Worm (Caenorhabditis elegans) whole organism, L1 larva: ENCODE data around the gene Y48A6B.8.
A peak's percentile ranks its signal among the peaks of the same experiment; 100 is the strongest.

Source experiments
- C16A3.4 ChIP-seq: fragments of 150-350 bp; optimal IDR thresholded peaks from 2 replicates; lab custom pipeline; 2014; ENCODE audit warnings: missing biosample characterization, missing genetic modification characterization
- C34B4.2 ChIP-seq: sonication (generic microtip); optimal IDR thresholded peaks from 2 replicates; lab custom pipeline; 2017; ENCODE audit warnings: mild to moderate bottlenecking, missing genetic modification characterization, missing compliant biosample characterization
- F16B12.6 ChIP-seq: fragments of 150-350 bp; optimal IDR thresholded peaks from 2 replicates; lab custom pipeline; 2014; ENCODE audit warnings: missing biosample characterization, missing genetic modification characterization
- aha-1 ChIP-seq: fragments of 150-350 bp; optimal IDR thresholded peaks from 2 replicates; lab custom pipeline; 2014; ENCODE audit warnings: missing biosample characterization, missing genetic modification characterization
- alr-1 ChIP-seq: fragments of 200-800 bp; sonication (Bioruptor generic); optimal IDR thresholded peaks from 2 replicates; lab custom pipeline; 2018; ENCODE audit warnings: borderline replicate concordance, mild to moderate bottlenecking, missing genetic modification characterization, missing compliant biosample characterization
- blmp-1 ChIP-seq: fragments of 150-350 bp; optimal IDR thresholded peaks from 2 replicates; lab custom pipeline; 2014; ENCODE audit warnings: missing biosample characterization, missing genetic modification characterization
- ceh-8 ChIP-seq: fragments of 200-800 bp; sonication (Bioruptor generic); optimal IDR thresholded peaks from 2 replicates; lab custom pipeline; 2018; ENCODE audit warnings: mild to moderate bottlenecking, missing genetic modification characterization, moderate library complexity, missing compliant biosample characterization
- ceh-82 ChIP-seq, 3 experiments: fragments of 150-350 bp in 1 of 3; sonication (generic microtip) in 2 of 3; optimal IDR thresholded peaks; 2 replicates each; lab custom pipeline; 2014 to 2017; ENCODE audit warnings: missing biosample characterization in 3 of 3, missing genetic modification characterization in 3 of 3
- dsc-1 ChIP-seq: sonication (generic microtip); optimal IDR thresholded peaks from 2 replicates; lab custom pipeline; 2016; ENCODE audit warnings: mild to moderate bottlenecking, missing genetic modification characterization, missing compliant biosample characterization
- efl-1 ChIP-seq, 4 experiments: fragments of 150-350 bp; optimal IDR thresholded peaks in 3 of 4; peaks in 1 of 4; 1 replicate in 1 of 4; 2 replicates in 3 of 4; lab custom pipeline; 2014; ENCODE audit warnings: missing biosample characterization in 2 of 4, missing genetic modification characterization in 2 of 4, missing genetic modification reagents in 2 of 4
- egl-13 ChIP-seq: sonication (generic microtip); optimal IDR thresholded peaks from 2 replicates; lab custom pipeline; 2016; ENCODE audit warnings: missing genotype, missing genetic modification reagents, missing genetic modification characterization, missing compliant biosample characterization
- egl-27 ChIP-seq, 2 experiments: fragments of 150-350 bp in 1 of 2; sonication (generic microtip); optimal IDR thresholded peaks; 3 replicates each; lab custom pipeline; 2017 to 2018; ENCODE audit warnings: missing biosample characterization in 2 of 2, missing genetic modification characterization in 2 of 2, missing genetic modification reagents in 2 of 2
- elt-2 ChIP-seq: sonication (generic microtip); optimal IDR thresholded peaks from 2 replicates; lab custom pipeline; 2016; ENCODE audit warnings: missing genetic modification characterization, mild to moderate bottlenecking, inconsistent platforms, missing compliant biosample characterization, missing genetic modification reagents
- elt-3 ChIP-seq, 6 experiments: fragments of 150-350 bp in 1 of 6; sonication (generic microtip); optimal IDR thresholded peaks; 2 replicates each; lab custom pipeline; 2017 to 2018; ENCODE audit warnings: missing biosample characterization in 6 of 6, missing genetic modification characterization in 6 of 6, inconsistent platforms in 1 of 6
- ets-5 ChIP-seq: fragments of 200-800 bp; sonication (Bioruptor generic); IDR thresholded peaks from 2 replicates; pipeline ENCODE4 v1.3.6; 2022; ENCODE audit warnings: missing genetic modification characterization, missing compliant biosample characterization
- fkh-4 ChIP-seq: sonication (generic microtip); optimal IDR thresholded peaks from 2 replicates; lab custom pipeline; 2016; ENCODE audit warnings: missing compliant biosample characterization, missing genetic modification characterization, borderline replicate concordance
- hlh-17 ChIP-seq: fragments of 200-800 bp; sonication (Bioruptor generic); optimal IDR thresholded peaks from 2 replicates; lab custom pipeline; 2018; ENCODE audit warnings: missing genetic modification characterization, mild to moderate bottlenecking, missing compliant biosample characterization, moderate library complexity, borderline replicate concordance
- hlh-4 ChIP-seq: sonication (generic microtip); optimal IDR thresholded peaks from 2 replicates; lab custom pipeline; 2016; ENCODE audit warnings: mild to moderate bottlenecking, missing genetic modification characterization, missing compliant biosample characterization
- hpl-2 ChIP-seq: fragments of 150-350 bp; optimal IDR thresholded peaks from 2 replicates; lab custom pipeline; 2014; ENCODE audit warnings: missing biosample characterization, missing genetic modification reagents, missing genetic modification characterization
- irx-1 ChIP-seq: sonication (generic microtip); optimal IDR thresholded peaks from 2 replicates; lab custom pipeline; 2016; ENCODE audit warnings: missing genetic modification characterization, missing compliant biosample characterization
- jun-1 ChIP-seq: fragments of 150-350 bp; optimal IDR thresholded peaks from 2 replicates; lab custom pipeline; 2014; ENCODE audit warnings: missing biosample characterization, missing genetic modification reagents, missing genetic modification characterization
- lin-14 ChIP-seq: fragments of 200-800 bp; sonication (Bioruptor generic); optimal IDR thresholded peaks from 2 replicates; lab custom pipeline; 2018; ENCODE audit warnings: mild to moderate bottlenecking, missing genetic modification characterization, moderate library complexity, missing compliant biosample characterization
- lin-39 ChIP-seq: fragments of 150-350 bp; optimal IDR thresholded peaks from 2 replicates; lab custom pipeline; 2014; ENCODE audit warnings: missing biosample characterization, missing genetic modification reagents, missing genetic modification characterization
- mdl-1 ChIP-seq, 2 experiments: fragments of 150-350 bp; optimal IDR thresholded peaks; 2 replicates each; lab custom pipeline; 2014 to 2017; ENCODE audit warnings: missing biosample characterization in 2 of 2, missing genetic modification characterization in 2 of 2, inconsistent platforms in 1 of 2
- mep-1 ChIP-seq: fragments of 150-350 bp; optimal IDR thresholded peaks from 2 replicates; lab custom pipeline; 2014; ENCODE audit warnings: missing biosample characterization, missing genetic modification characterization
- nhr-12 ChIP-seq: sonication (generic microtip); optimal IDR thresholded peaks from 2 replicates; lab custom pipeline; 2017; ENCODE audit warnings: missing biosample characterization, missing genetic modification characterization
- nhr-19 ChIP-seq: fragments of 200-800 bp; sonication (Bioruptor generic); conservative IDR thresholded peaks from 2 replicates; pipeline ENCODE4 v1.3.6; 2022; ENCODE audit warnings: missing genetic modification characterization, missing compliant biosample characterization
- nhr-28 ChIP-seq: fragments of 150-350 bp; optimal IDR thresholded peaks from 2 replicates; lab custom pipeline; 2014; ENCODE audit warnings: missing biosample characterization, missing genetic modification characterization
- nhr-77 ChIP-seq: fragments of 150-350 bp; optimal IDR thresholded peaks from 2 replicates; lab custom pipeline; 2014; ENCODE audit warnings: missing biosample characterization, missing genetic modification characterization
- pax-3 ChIP-seq: fragments of 200-800 bp; sonication (Bioruptor generic); optimal IDR thresholded peaks from 2 replicates; lab custom pipeline; 2018; ENCODE audit warnings: mild to moderate bottlenecking, missing genetic modification characterization, moderate library complexity, missing compliant biosample characterization
- rnt-1 ChIP-seq: sonication (generic microtip); optimal IDR thresholded peaks from 2 replicates; lab custom pipeline; 2016; ENCODE audit warnings: mild to moderate bottlenecking, missing genetic modification characterization, moderate library complexity, missing compliant biosample characterization
- snpc-4 ChIP-seq: fragments of 150-350 bp; optimal IDR thresholded peaks from 2 replicates; lab custom pipeline; 2014; ENCODE audit warnings: missing biosample characterization, missing genetic modification characterization
- snu-23 ChIP-seq: sonication (generic microtip); optimal IDR thresholded peaks from 2 replicates; lab custom pipeline; 2016; ENCODE audit warnings: missing genetic modification characterization, missing compliant biosample characterization
- sox-4 ChIP-seq: sonication (generic microtip); optimal IDR thresholded peaks from 2 replicates; lab custom pipeline; 2016; ENCODE audit warnings: missing genetic modification characterization, missing compliant biosample characterization
- sup-37 ChIP-seq: fragments of 200-800 bp; sonication (Bioruptor generic); optimal IDR thresholded peaks from 2 replicates; lab custom pipeline; 2018; ENCODE audit warnings: mild to moderate bottlenecking, missing genetic modification characterization, missing compliant biosample characterization
- swsn-7 ChIP-seq: sonication (generic microtip); optimal IDR thresholded peaks from 2 replicates; lab custom pipeline; 2016; ENCODE audit warnings: missing genetic modification characterization, missing compliant biosample characterization
- tlp-1 ChIP-seq: fragments of 150-350 bp; optimal IDR thresholded peaks from 2 replicates; lab custom pipeline; 2014; ENCODE audit warnings: missing biosample characterization, missing genetic modification characterization
- unc-30 ChIP-seq: sonication (generic microtip); optimal IDR thresholded peaks from 2 replicates; lab custom pipeline; 2017; ENCODE audit warnings: missing biosample characterization, missing genetic modification characterization
- unc-98 ChIP-seq: fragments of 200-800 bp; sonication (Bioruptor generic); IDR thresholded peaks from 2 replicates; pipeline ENCODE4 v1.3.6; 2022; ENCODE audit warnings: missing genetic modification characterization, missing compliant biosample characterization
- vab-15 ChIP-seq: sonication (generic microtip); optimal IDR thresholded peaks from 2 replicates; lab custom pipeline; 2017; ENCODE audit warnings: missing genotype, mild to moderate bottlenecking, missing genetic modification characterization, missing compliant biosample characterization
- zag-1 ChIP-seq: fragments of 150-350 bp; optimal IDR thresholded peaks from 2 replicates; lab custom pipeline; 2014; ENCODE audit warnings: missing biosample characterization, missing genetic modification characterization
- ztf-11 ChIP-seq, 2 experiments: sonication (generic microtip); optimal IDR thresholded peaks; 2 replicates each; lab custom pipeline; 2016 to 2017; ENCODE audit warnings: missing genetic modification characterization in 2 of 2, missing biosample characterization in 1 of 2, missing compliant biosample characterization in 1 of 2

Gene Y48A6B.8

DNA sequence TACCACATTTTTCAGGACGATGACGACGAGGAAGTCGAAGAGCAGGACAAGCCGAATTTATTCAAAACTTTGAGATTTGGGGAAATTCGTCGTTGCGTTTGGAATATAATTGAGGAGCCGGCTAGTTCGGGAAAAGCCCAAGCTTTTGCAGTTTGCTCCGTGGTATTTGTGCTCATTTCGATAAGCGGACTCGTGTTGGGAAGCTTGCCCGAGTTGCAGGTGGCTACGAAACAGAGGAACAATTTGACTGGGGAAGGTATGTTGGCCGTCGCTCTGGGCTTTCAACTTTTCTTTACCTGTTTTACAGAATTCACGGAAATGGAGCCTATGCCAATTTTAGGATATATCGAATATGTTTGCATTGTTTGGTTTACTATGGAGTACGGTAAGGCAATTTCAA lies 7.0 kb downstream of the Y48A6B.8 start:
- no peak for TF ChIP-seq zag-1
- TF ChIP-seq efl-1 (optimal IDR thresholded peaks at IDR 0.05; lab: Kevin White, UChicago), result no peak
- TF ChIP-seq efl-1 (GFP tag; optimal IDR thresholded peaks at IDR 0.05 in 1 of 2; lab: Kevin White, UChicago), result peak in 1 of 2 experiments; percentile 87
- no peak for TF ChIP-seq vab-15
- TF ChIP-seq nhr-77, result no peak
- TF ChIP-seq ets-5 (GFP tag; lab: Robert Waterston, UW), result no peak

DNA sequence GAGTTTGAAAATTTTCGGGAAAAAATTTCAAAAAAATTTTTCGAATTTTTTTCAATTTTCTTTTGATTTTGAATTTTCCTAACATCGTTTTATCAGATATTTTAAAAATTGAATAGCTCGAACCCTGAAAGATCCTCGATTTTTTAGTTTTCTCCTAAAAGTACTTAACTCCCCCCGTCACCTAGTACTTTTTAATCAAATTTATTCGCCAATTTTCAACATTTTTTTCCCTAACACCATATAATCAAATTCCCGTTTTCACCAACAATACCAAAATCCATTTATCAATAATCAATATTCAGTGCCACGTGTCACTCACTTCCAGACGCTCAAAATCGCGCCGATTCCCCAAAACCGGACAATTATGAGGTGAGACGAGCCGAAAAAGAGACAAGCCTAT lies 17.0 kb downstream of the Y48A6B.8 start, which contains the start of gene kvs-4:
Gene kvs-4 (plus strand): TSS at position 301 of the 400 bp plus-strand sequence.
- TF ChIP-seq nhr-28 (tag; lab: Kevin White, UChicago) (no peak), elt-2 (no peak)
- TF ChIP-seq, all 84 proteins: peak for 0

DNA sequence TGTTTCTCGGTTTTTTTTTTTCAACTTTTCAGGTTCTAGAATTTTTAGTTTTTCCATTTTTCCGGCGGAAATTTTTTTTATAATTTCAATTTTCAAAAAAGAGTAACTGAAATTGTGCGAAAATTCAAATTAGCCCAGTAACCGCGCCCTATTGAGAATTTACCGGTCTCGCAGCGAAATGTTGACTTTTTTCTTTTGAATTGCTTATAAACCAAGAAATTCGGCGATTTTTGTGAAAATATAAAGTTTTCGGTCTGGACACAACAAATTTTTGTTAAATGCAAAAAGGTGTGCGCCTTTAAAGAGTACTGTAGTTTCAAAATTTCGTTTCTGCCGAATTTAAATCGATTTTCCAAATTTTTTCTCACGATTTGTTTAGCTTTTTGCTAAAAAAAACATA lies 18.6 kb downstream of the Y48A6B.8 start:
- TF ChIP-seq hlh-4 (tag; lab: Kevin White, UChicago) (no peak), egl-13 (tag; lab: Kevin White, UChicago) (no peak), F16B12.6 (tag; lab: Kevin White, UChicago) (no peak), lin-14 (no peak), zag-1 (no peak), hpl-2 (GFP tag; lab: Kevin White, UChicago) (no peak), efl-1 (optimal IDR thresholded peaks at IDR 0.05; lab: Kevin White, UChicago) (no peak), efl-1 (GFP tag; optimal IDR thresholded peaks at IDR 0.05 in 1 of 2; lab: Kevin White, UChicago) (peak in 1 of 2 experiments; percentile 72)

DNA sequence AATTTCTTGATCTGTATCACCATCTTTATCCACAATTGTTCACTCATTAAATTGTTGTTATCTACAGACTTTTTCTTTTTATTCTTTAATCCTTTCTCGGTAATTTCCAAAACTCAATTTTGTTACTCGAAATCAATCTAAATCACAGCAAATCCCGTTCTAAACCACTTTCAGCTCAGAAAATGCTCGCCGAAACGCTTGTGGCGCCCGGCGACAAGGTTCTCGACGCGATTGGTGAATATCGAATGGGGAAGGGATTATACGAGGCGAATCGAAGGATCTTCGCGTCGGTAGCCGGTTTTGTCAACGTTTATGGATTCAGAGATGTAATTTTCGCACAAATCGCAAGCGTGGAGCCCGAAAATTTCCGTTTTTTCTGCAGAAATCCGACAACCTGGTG lies 20.4 kb downstream of the Y48A6B.8 start, which contains the start of gene exos-1:
Gene exos-1 (plus strand): TSS at position 175 of the 400 bp plus-strand sequence.
- TF ChIP-seq lin-14 (no peak), C16A3.4 (tag; lab: Kevin White, UChicago) (no peak), nhr-19 (GFP tag; lab: Robert Waterston, UW) (no peak), ztf-11 (tag; optimal IDR thresholded peaks at IDR 0.05; lab: Kevin White, UChicago) (no peak), lin-39 (no peak), C34B4.2 (tag; lab: Kevin White, UChicago) (no peak), ceh-8 (GFP tag; lab: Kevin White, UChicago) (no peak), blmp-1 (tag; lab: Kevin White, UChicago) (no peak)

DNA sequence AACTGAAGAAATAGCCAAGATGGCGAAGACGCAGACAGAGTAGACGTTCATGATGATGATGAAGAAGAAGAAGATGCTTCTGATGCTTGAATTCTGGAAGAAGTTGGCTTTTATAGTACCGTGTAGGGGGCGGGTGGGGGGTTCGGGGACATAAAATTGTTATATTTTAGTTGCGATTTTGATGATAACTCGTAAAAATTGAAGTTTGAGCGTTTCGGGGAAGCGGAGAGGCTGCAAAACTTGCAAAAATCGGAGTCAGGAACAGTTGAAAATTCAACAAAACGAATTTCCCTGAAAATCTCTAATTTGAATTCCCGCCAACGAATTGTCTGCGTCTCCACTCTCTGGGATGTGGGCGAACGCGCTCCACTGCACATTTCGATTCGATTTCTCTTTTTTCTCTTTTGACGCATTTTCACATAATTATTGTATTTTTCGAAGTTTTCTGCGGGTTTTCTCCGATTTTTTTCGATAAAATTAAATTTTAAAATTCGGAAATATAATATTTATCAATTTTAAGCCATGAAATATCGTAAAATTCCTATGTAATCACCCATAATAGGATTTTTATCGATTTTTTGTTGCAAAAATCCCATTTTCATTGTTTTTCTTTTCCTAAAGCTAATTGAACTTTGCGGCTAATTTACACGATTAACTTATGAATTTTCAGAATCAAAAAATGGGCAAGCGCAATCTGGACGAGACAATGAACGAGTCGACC lies 21.5 kb downstream of the Y48A6B.8 start, which contains the start of the genes fipr-17 and Y48A6B.3:
Gene fipr-17 (minus strand): TSS at position 51 of the 721 bp plus-strand sequence.
Gene Y48A6B.3 (plus strand): TSS at position 671 of the 721 bp plus-strand sequence.
- TF ChIP-seq mep-1, result peak; percentile 86
- no peak for TF ChIP-seq sup-37
- no peak for TF ChIP-seq hlh-17 (GFP tag; lab: Kevin White, UChicago)
- peak; percentile 79 for TF ChIP-seq swsn-7
- TF ChIP-seq snu-23 (GFP tag; lab: Kevin White, UChicago), result peak; percentile 90
- TF ChIP-seq pax-3 (tag; lab: Kevin White, UChicago), result peak; percentile 74
- peak; percentile 75 for TF ChIP-seq vab-15
- no peak for TF ChIP-seq hpl-2 (GFP tag; lab: Kevin White, UChicago)
- peak; percentile 36 for TF ChIP-seq ceh-8 (GFP tag; lab: Kevin White, UChicago)
- TF ChIP-seq fkh-4, result peak; percentile 27
- peak; percentile 72 for TF ChIP-seq irx-1
- peak; percentile 77 for TF ChIP-seq jun-1 (tag; lab: Kevin White, UChicago)
- TF ChIP-seq sox-4 (tag; lab: Kevin White, UChicago), result no peak
- TF ChIP-seq alr-1 (tag; lab: Kevin White, UChicago), result no peak
- TF ChIP-seq elt-3 (tag; optimal IDR thresholded peaks at IDR 0.05; lab: Kevin White, UChicago), result peak in 2 of 6 experiments; percentile 71 to 85
- TF ChIP-seq unc-98, result 0 out of 2 replicates have a peak, but pooled peaks have one; percentile 41
- no peak for TF ChIP-seq nhr-12 (tag; lab: Kevin White, UChicago)
- TF ChIP-seq lin-39, result peak; percentile 59
- TF ChIP-seq mdl-1 (tag; optimal IDR thresholded peaks at IDR 0.05; lab: Kevin White, UChicago), result peak in 1 of 2 experiments; percentile 52
- TF ChIP-seq unc-30, result no peak
- peak; percentile 94 for TF ChIP-seq rnt-1 (tag; lab: Kevin White, UChicago)
- peak in 1 of 2 experiments; percentile 23 for TF ChIP-seq egl-27 (tag; optimal IDR thresholded peaks at IDR 0.05; lab: Kevin White, UChicago)
- TF ChIP-seq dsc-1, result peak; percentile 70
- TF ChIP-seq snpc-4 (tag; lab: Kevin White, UChicago), result peak; percentile 92
- TF ChIP-seq aha-1 (tag; lab: Kevin White, UChicago), result peak; percentile 58
- TF ChIP-seq ceh-82 (tag; optimal IDR thresholded peaks at IDR 0.05; lab: Kevin White, UChicago), result peak; percentile 83 to 97 (median 83)
- TF ChIP-seq tlp-1 (tag; lab: Kevin White, UChicago), result no peak
